Worm (Caenorhabditis elegans) whole organism, midembryonic: ENCODE results near the gene eelo-2.

Source experiments
- flt-1 ChIP-seq: fragments of 200-800 bp; sonication (Bioruptor generic); IDR thresholded peaks from 2 replicates; pipeline ENCODE4 v1.3.6; 2022; ENCODE audit warnings: missing genetic modification characterization, missing compliant biosample characterization
- klf-2 ChIP-seq: fragments of 200-800 bp; sonication (Bioruptor generic); conservative IDR thresholded peaks from 2 replicates; pipeline ENCODE4 v1.3.6; 2022; ENCODE audit warnings: missing genetic modification reagents, missing genetic modification characterization, missing compliant biosample characterization
- ref-1 ChIP-seq: fragments of 200-800 bp; sonication (Bioruptor generic); conservative IDR thresholded peaks from 2 replicates; pipeline ENCODE4 v1.3.6; 2022; ENCODE audit warnings: missing genetic modification reagents, missing genetic modification characterization, missing compliant biosample characterization
- tab-1 ChIP-seq: fragments of 200-800 bp; sonication (Bioruptor generic); IDR thresholded peaks from 2 replicates; pipeline ENCODE4 v1.3.6; 2022; ENCODE audit warnings: missing genetic modification characterization, missing compliant biosample characterization
- ztf-29 ChIP-seq: fragments of 200-800 bp; sonication (Bioruptor generic); IDR thresholded peaks from 2 replicates; pipeline ENCODE4 v1.3.6; 2022; ENCODE audit warnings: missing genetic modification reagents, missing genetic modification characterization, missing compliant biosample characterization

DNA sequence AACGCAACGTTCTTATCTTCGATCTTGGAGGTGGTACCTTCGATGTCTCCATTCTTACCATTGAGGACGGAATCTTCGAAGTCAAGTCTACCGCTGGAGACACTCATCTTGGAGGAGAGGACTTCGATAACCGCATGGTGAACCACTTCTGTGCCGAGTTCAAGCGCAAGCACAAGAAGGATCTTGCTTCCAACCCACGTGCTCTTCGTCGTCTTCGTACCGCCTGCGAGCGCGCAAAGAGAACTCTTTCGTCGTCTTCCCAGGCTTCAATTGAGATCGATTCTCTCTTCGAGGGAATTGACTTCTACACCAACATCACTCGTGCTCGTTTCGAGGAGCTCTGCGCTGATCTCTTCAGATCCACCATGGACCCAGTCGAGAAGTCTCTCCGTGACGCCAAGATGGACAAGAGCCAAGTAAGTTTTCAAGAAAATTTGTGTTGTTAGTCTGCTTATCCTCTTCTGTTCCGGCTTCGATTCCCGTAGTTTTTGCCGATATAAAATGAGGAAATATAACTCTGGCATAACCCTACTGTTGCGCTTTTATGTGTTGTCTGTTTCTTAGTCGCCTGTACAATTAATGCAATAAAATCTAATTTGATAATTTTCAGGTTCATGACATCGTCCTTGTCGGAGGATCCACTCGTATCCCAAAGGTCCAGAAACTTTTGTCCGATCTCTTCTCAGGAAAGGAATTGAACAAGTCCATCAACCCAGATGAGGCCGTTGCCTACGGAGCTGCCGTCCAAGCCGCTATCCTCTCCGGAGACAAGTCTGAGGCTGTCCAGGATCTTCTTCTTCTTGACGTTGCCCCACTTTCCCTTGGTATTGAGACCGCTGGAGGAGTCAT lies 29.9 kb downstream of the eelo-2 start:
- TF ChIP-seq flt-1 (GFP tag; lab: Robert Waterston, UW) (no peak), ref-1 (GFP tag; lab: Robert Waterston, UW) (no peak), tab-1 (no peak), ztf-29 (GFP tag; lab: Robert Waterston, UW) (no peak), klf-2 (GFP tag; lab: Robert Waterston, UW) (no peak)
